Worm (Caenorhabditis elegans) whole organism, L3 larva: ENCODE measurements around the gene ech-3.

ENCODE experiments used
- egl-27 ChIP-seq: sonication (generic microtip); optimal IDR thresholded peaks from 4 replicates; lab custom pipeline; 2017; ENCODE audit warnings: missing biosample characterization, missing genetic modification reagents, missing genetic modification characterization
- elt-1 ChIP-seq: fragments of 150-350 bp; optimal IDR thresholded peaks from 2 replicates; lab custom pipeline; 2014; ENCODE audit warnings: missing biosample characterization, missing genetic modification characterization
- mdl-1 ChIP-seq: fragments of 150-350 bp; optimal IDR thresholded peaks from 2 replicates; lab custom pipeline; 2014; ENCODE audit warnings: missing biosample characterization, missing genetic modification characterization
- nfya-1 ChIP-seq: sonication (generic microtip); optimal IDR thresholded peaks from 2 replicates; lab custom pipeline; 2017; ENCODE audit warnings: missing genetic modification characterization, mild to moderate bottlenecking, missing compliant biosample characterization, antibody characterized with exemption, moderate library complexity; ENCODE audit not compliant: insufficient read depth
- nhr-11 ChIP-seq: fragments of 150-350 bp; optimal IDR thresholded peaks from 2 replicates; lab custom pipeline; 2014; ENCODE audit warnings: missing biosample characterization, missing genetic modification characterization
- nhr-67 ChIP-seq: fragments of 150-350 bp; optimal IDR thresholded peaks from 2 replicates; lab custom pipeline; 2014; ENCODE audit warnings: missing biosample characterization, missing genetic modification characterization
- nhr-77 ChIP-seq: fragments of 150-350 bp; optimal IDR thresholded peaks from 2 replicates; lab custom pipeline; 2014; ENCODE audit warnings: missing biosample characterization, missing genetic modification characterization
- pqm-1 ChIP-seq: fragments of 150-350 bp; optimal IDR thresholded peaks from 2 replicates; lab custom pipeline; 2017; ENCODE audit warnings: missing biosample characterization, missing genetic modification characterization, inconsistent platforms
- sea-2 ChIP-seq: fragments of 150-350 bp; sonication (generic microtip); optimal IDR thresholded peaks from 4 replicates; lab custom pipeline; 2014; ENCODE audit warnings: missing biosample characterization, missing genetic modification reagents, missing genetic modification characterization
- skn-1 ChIP-seq: fragments of 150-350 bp; optimal IDR thresholded peaks from 2 replicates; lab custom pipeline; 2014; ENCODE audit warnings: missing biosample characterization, missing genetic modification characterization
- unc-62 ChIP-seq: fragments of 150-350 bp; sonication (generic microtip); optimal IDR thresholded peaks from 4 replicates; lab custom pipeline; 2014; ENCODE audit warnings: missing biosample characterization, missing genetic modification reagents, missing genetic modification characterization
- ztf-11 ChIP-seq: fragments of 150-350 bp; optimal IDR thresholded peaks from 2 replicates; lab custom pipeline; 2014; ENCODE audit warnings: missing biosample characterization, missing genetic modification characterization
- ztf-4 ChIP-seq: fragments of 150-350 bp; optimal IDR thresholded peaks from 2 replicates; lab custom pipeline; 2014; ENCODE audit warnings: missing biosample characterization, missing genetic modification characterization

- TF ChIP-seq nhr-11 (tag; lab: Kevin White, UChicago) (no peak), ztf-4 (no peak), ztf-11 (tag; lab: Kevin White, UChicago) (no peak), elt-1 (no peak), nhr-77 (tag; lab: Kevin White, UChicago) (no peak), mdl-1 (no peak), sea-2 (GFP tag; lab: Kevin White, UChicago) (no peak), unc-62 (GFP tag; lab: Kevin White, UChicago) (no peak), nhr-67 (no peak), nfya-1 (no peak), egl-27 (no peak), pqm-1 (tag; lab: Kevin White, UChicago) (no peak), skn-1 (tag; lab: Kevin White, UChicago) (no peak)
These were observed 28.8 kb downstream of the ech-3 start, which contains the start of gene col-43 for ce11 chrV:8050811-8051210.
